Worm (Caenorhabditis elegans): ENCODE measurements around the gene C17B7.14.

Gene C17B7.14

DNA sequence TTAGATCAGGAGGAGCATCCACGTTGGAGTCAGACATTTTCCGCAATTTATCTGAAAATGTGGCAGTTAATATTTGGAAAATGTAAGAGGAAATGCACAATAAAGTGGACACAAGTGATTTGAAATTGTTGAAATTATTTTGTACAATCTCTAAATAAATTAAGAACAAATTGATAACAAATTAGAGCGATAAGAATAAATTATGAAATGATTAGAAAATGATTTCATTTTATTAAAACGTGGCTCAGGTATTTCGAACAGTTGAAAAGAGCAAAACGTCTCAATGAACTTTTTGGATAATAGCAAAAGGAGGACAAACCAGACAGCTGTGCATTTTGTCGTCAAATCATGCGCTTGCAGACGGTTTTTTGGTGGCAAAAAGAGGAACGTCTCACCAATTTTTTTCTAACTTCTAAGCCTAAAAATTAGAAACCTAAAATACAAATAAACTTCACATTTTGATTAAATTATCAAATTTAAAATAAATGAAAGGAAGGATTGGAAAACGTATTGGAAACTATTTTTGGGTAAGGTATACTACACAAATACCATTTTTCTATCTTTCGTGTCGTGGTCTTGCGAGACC lies 26.2 kb upstream of the C17B7.14 start, which contains the start of gene fbxa-65 (continued):
- TF ChIP-seq grh-1 (GFP tag; IDR thresholded peaks at IDR 0.05) (no peak), F16B12.6 (tag; optimal IDR thresholded peaks at IDR 0.05) (peak; percentile 79), lin-14 (GFP tag; optimal IDR thresholded peaks at IDR 0.05) (peak; percentile 34), nhr-11 (tag; optimal IDR thresholded peaks at IDR 0.05) (no peak), hpl-2 (GFP tag; optimal IDR thresholded peaks at IDR 0.05) (no peak), ceh-90 (tag; optimal IDR thresholded peaks at IDR 0.05) (no peak), nhr-85 (tag) (peak; percentile 60), xbp-1 (tag; optimal IDR thresholded peaks at IDR 0.05) (no peak), ztf-11 (tag; optimal IDR thresholded peaks at IDR 0.05) (no peak), efl-1 (optimal IDR thresholded peaks at IDR 0.05) (peak; percentile 9 to 39), efl-1 (GFP tag; optimal IDR thresholded peaks at IDR 0.05 in 1 of 2) (peak; percentile 36 to 85), zip-4 (GFP tag; optimal IDR thresholded peaks at IDR 0.05) (no peak), nhr-20 (tag; optimal IDR thresholded peaks at IDR 0.05) (peak; percentile 35), tlp-1 (tag; optimal IDR thresholded peaks at IDR 0.05) (no peak), lin-35 (GFP tag; optimal IDR thresholded peaks at IDR 0.05) (peak in 1 of 2 experiments; percentile 20)

DNA sequence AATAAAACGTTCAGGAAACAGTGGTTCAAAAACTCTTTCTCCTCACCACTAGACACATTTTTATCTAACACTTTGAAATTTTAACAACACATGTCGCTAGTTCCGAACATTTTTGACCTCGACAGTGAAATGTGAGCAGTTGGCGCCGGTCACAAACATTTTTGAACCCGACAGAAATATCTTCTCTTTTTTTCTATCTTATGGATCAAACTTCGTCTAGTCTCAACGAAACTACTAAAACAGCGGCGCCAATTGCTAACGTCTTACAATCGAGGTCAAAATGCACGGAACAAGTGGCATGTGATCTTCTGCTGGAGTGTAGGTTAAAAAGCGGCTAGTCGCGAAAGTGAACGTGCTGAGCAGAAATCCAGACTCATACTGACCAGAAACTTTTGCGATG lies 23.7 kb upstream of the C17B7.14 start:
- TF ChIP-seq nhr-20 (tag; optimal IDR thresholded peaks at IDR 0.05) (peak; percentile 50), efl-1 (optimal IDR thresholded peaks at IDR 0.05) (no peak), efl-1 (GFP tag; optimal IDR thresholded peaks at IDR 0.05 in 1 of 2) (peak in 1 of 2 experiments; percentile 39), lsy-2 (tag; optimal IDR thresholded peaks at IDR 0.05) (no peak), nhr-71 (tag; optimal IDR thresholded peaks at IDR 0.05) (peak; percentile 81), elt-3 (tag; optimal IDR thresholded peaks at IDR 0.05) (no peak), nhr-19 (GFP tag; conservative IDR thresholded peaks at IDR 0.05) (peak; percentile 57), rnt-1 (tag; optimal IDR thresholded peaks at IDR 0.05) (peak; percentile 52), lin-14 (GFP tag; optimal IDR thresholded peaks at IDR 0.05) (peak; percentile 83)

DNA sequence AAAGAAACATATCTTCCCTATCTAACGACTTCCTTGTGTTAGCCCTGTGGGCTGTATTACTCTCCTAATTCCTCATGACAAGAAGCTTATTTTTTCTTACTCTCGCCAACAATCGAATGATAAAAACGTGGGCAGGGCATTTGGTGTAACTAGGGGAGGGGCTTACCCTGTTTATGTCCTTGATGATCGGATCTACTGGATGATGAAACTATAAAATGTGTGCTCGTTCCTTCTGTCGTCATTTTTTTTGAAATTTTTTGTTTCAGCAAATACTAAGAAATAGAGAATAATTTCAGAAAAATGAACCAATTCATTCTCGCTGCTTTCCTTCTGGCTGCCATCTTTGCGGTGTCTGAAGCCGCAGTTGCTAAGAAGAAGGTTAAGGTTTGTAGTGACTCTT lies 22.2 kb upstream of the C17B7.14 start, which contains the start of gene C17B7.3:
Gene C17B7.3, plus strand, starts transcription at position 301 of the 400 bp plus-strand sequence.
- TF ChIP-seq efl-1 (optimal IDR thresholded peaks at IDR 0.05) (no peak), efl-1 (GFP tag; optimal IDR thresholded peaks at IDR 0.05 in 1 of 2) (peak in 1 of 2 experiments; percentile 55), ceh-63 (GFP tag; optimal IDR thresholded peaks at IDR 0.05) (no peak), irx-1 (tag; optimal IDR thresholded peaks at IDR 0.05) (no peak)

DNA sequence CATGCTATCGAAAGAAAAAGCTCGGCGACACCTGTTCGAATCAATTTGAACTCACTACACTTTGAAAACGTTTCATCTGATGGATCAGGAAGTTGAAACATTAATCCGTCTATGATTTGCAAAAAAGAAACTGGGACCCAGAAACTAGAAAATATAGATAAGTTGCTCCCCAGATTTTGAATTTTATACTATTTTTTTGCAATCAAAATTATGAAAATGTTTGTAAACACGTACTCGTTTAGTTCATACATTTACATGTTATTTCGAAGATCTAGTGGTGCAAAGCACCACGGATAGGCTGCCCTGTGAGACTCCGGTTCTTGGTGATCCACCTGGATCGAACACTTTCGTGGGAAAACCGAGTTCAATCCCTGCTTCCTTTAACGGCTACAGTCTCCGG lies 21.6 kb upstream of the C17B7.14 start, which contains the start of gene C17B7.10:
Gene C17B7.10, minus strand, starts transcription at position 101 of the 400 bp plus-strand sequence.
- TF ChIP-seq egl-27 (tag; optimal IDR thresholded peaks at IDR 0.05) (no peak), rnt-1 (tag; optimal IDR thresholded peaks at IDR 0.05) (no peak), hlh-17 (GFP tag; optimal IDR thresholded peaks at IDR 0.05; ENCODE audit: borderline replicate concordance) (no peak), hlh-4 (tag; optimal IDR thresholded peaks at IDR 0.05) (no peak), lin-15B (tag; optimal IDR thresholded peaks at IDR 0.05) (no peak), C04F5.9 (tag; optimal IDR thresholded peaks at IDR 0.05) (no peak), sptf-1 (tag; optimal IDR thresholded peaks at IDR 0.05) (no peak), jun-1 (tag; optimal IDR thresholded peaks at IDR 0.05) (no peak), irx-1 (tag; optimal IDR thresholded peaks at IDR 0.05) (no peak), elt-2 (tag; optimal IDR thresholded peaks at IDR 0.05) (no peak), ztf-11 (tag; optimal IDR thresholded peaks at IDR 0.05) (no peak), nhr-71 (tag; optimal IDR thresholded peaks at IDR 0.05) (no peak), sup-37 (GFP tag; optimal IDR thresholded peaks at IDR 0.05) (no peak), snpc-4 (tag; optimal IDR thresholded peaks at IDR 0.05) (no peak), ceh-90 (tag; optimal IDR thresholded peaks at IDR 0.05) (no peak), nhr-11 (tag; optimal IDR thresholded peaks at IDR 0.05) (no peak), nhr-19 (GFP tag; conservative IDR thresholded peaks at IDR 0.05) (no peak)

DNA sequence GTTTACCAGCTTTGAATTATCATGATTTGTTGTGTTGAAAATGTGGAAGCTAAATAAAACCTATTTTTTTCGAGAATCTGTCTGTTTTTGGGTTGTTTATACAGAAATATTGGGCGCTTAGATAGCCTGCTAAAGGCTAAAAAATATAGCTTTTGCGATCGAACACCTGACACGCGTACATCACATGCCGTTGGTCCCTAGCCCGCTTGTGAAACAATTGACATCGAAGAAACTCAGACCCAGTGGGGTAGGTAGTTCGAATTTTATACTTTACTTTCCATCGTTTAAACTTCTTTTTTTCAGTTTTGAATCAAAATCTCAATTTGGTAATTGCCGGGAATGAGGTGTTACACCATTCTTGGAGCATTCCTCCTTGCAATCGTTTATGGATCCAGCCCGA lies 18.7 kb upstream of the C17B7.14 start, which contains the start of gene C17B7.4:
Gene C17B7.4, plus strand, starts transcription at position 301 of the 400 bp plus-strand sequence.
- TF ChIP-seq nhr-237 (tag; optimal IDR thresholded peaks at IDR 0.05) (no peak), egl-13 (tag; optimal IDR thresholded peaks at IDR 0.05) (no peak), hlh-4 (tag; optimal IDR thresholded peaks at IDR 0.05) (no peak), sox-4 (tag; optimal IDR thresholded peaks at IDR 0.05) (no peak), skn-1 (tag; optimal IDR thresholded peaks at IDR 0.05) (no peak), blmp-1 (tag; optimal IDR thresholded peaks at IDR 0.05) (no peak), hpl-2 (GFP tag; optimal IDR thresholded peaks at IDR 0.05) (no peak)

Data from whole organism, L1 larva.